Worm (Caenorhabditis elegans): ENCODE results near the gene sec-24.1.

DNA sequence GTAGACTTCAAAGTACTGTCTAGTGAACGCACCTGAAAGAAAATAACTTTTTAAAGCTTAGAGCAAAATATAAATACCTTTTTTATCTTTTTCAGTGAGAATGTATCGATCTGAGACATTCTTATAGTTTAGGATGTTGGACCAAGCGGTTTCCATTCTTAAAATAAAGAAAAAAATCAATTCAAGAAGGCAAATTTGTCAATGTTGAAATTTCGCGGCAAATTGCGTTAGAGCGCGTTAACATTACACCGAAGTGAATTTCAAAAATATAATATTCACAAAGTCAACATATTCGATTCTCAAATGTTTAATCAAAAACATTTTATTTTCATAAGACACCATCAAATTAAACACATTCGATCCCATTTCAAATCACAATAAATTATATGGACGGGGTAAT, 4.3 kb downstream of the sec-24.1 start, which contains the start of gene F12F6.7:
- no peak for TF ChIP-seq him-1 (tag; optimal IDR thresholded peaks at IDR 0.05)
- no peak for TF ChIP-seq dao-5 (tag; optimal IDR thresholded peaks at IDR 0.05)
- TF ChIP-seq W03F9.2 (tag; optimal IDR thresholded peaks at IDR 0.05), result no peak
